Worm (Caenorhabditis elegans) whole organism, L4/young adult: Measurements from ENCODE around the gene K02F3.2.

Experiments used
- W03F9.2 ChIP-seq: fragments of 150-350 bp; optimal IDR thresholded peaks from 2 replicates; lab custom pipeline; 2014; ENCODE audit warnings: missing biosample characterization, missing genetic modification characterization
- dao-5 ChIP-seq: sonication (generic microtip); optimal IDR thresholded peaks from 2 replicates; lab custom pipeline; 2016; ENCODE audit warnings: missing genotype, missing genetic modification characterization, moderate library complexity, missing compliant biosample characterization
- him-1 ChIP-seq: sonication (generic microtip); optimal IDR thresholded peaks from 2 replicates; lab custom pipeline; 2016; ENCODE audit warnings: missing genotype, missing genetic modification reagents, missing genetic modification characterization, missing compliant biosample characterization

K02F3.2 gene

DNA sequence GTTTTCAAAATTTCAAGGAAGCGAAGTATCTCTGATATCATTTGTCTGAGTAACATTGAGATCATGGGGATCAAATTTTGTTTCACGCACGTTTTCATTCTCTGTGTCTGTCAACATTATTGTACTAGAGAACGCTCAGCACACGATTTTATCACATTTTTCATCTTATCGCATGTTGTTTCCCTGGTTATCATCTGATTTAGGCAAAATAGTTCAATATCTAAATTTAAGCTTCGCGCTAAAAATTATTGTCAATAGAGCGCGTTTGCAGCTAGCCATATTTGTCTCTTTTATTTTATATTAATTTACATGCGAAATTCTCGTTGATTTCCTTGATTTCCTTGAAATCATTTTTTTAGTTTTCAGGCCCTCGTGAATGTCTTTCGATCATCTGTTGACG is at the start of gene K02F3.2:
Gene K02F3.2 (plus strand): TSS at position 357 of the 400 bp plus-strand sequence.
- TF ChIP-seq W03F9.2 (no peak), dao-5 (no peak), him-1 (tag; lab: Kevin White, UChicago) (no peak)

DNA sequence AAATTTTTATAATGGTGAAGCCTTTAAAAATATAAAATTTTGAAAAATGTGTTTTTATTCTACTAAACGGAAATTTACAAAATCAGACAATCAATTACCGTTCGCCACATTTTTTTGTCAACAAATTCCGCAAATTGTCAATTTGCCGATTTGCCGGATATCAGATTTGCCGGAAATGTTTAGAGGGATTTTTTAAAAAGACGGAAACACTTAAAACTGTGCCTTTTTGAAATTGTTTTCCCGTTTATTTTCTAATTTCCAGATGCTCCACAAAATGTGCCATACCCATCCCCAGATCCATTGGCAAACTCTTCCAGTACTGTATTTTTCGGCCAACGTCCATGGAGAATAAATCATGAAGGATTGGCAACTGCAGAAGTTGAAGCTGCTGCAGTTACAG is 48.1 kb upstream of the K02F3.2 start:
- TF ChIP-seq W03F9.2 = no peak
- TF ChIP-seq him-1 (tag; lab: Kevin White, UChicago) = no peak
- TF ChIP-seq dao-5 = no peak

DNA sequence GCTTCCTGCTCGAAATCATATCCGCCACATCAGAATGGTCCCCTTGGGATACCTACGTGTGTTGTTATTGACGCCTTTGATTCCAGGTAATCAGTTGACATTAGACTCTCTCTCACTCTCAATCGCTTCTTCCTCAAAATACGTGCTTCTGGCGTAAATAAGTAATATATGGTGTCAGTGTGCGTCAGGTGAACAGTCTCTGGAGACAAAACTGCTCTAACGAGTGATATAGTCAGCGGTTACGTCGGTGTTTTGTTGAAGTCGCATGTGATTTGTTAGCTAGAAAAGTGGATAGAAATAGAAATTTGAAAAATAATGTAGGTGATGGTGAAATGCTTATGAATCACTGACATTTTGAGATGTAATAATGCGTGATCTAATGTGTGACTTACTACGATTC is 43.6 kb upstream of the K02F3.2 start:
- TF ChIP-seq W03F9.2 (no peak), dao-5 (no peak), him-1 (tag; lab: Kevin White, UChicago) (no peak)

DNA sequence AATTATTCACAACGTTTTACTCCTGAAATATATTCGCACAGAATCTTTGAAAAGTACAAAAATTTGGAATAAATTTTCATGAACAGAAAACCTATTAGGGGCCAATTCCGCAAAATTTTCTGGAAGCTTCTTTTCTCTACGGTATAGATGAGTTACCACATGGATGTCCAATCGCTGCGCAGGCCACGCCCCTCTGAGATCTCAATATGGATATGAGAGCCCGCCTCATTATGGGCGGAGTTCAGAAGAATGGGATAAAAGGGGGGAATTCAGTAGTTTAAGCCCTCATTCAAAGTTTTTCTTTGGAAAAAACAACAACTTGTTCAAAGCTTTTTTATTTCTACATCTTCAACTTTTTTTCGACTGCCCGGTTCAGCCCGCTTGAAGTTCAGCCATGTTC is 34.1 kb upstream of the K02F3.2 start, which contains the start of gene daf-7:
Gene daf-7 (plus strand): TSS at position 301 of the 400 bp plus-strand sequence.
- TF ChIP-seq him-1 (tag; lab: Kevin White, UChicago) (no peak), dao-5 (no peak), W03F9.2 (no peak)

DNA sequence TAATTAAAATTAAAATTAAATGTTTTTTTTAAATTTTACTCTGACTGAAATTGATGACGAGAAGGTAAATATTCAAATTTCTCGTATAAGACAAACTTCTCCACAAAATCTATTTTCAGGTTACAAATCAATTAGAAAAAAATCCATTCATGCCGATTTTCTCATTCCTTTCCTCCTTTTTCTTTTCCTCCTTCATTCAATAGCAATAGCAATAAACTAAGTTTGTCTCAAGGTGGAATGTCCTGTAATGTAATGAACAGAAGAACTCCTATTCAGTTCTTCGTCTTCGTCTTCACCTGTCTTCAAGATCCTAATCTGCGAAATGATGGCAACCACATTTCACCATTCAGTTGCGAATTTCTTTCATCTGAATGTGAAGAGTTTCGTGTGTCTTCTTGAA is 29.8 kb upstream of the K02F3.2 start, which contains the start of gene dac-1:
Gene dac-1 (plus strand): TSS at position 301 of the 400 bp plus-strand sequence.
- no peak for TF ChIP-seq W03F9.2
- no peak for TF ChIP-seq him-1 (tag; lab: Kevin White, UChicago)
- TF ChIP-seq dao-5 = no peak

DNA sequence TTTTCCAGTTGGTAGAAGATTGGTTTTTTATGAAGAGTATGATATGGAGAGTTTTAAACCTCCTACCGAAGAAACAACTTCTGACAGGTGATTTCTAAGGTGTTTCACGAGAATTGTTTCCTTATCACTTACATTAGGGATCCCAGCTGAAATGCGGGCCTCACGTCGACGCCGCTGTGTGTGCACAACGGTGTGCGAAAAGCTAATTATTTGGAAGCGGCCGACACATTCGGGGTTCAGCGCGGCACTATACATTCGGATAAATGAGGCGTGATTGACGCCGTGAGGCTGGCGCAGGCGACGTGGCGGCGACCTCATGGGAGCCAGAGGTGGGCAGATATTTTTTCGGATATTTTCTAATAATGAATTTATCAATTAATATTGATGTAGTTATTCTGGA is 26.3 kb upstream of the K02F3.2 start:
- no peak for TF ChIP-seq dao-5
- TF ChIP-seq W03F9.2 = no peak
- TF ChIP-seq him-1 (tag; lab: Kevin White, UChicago) = no peak

DNA sequence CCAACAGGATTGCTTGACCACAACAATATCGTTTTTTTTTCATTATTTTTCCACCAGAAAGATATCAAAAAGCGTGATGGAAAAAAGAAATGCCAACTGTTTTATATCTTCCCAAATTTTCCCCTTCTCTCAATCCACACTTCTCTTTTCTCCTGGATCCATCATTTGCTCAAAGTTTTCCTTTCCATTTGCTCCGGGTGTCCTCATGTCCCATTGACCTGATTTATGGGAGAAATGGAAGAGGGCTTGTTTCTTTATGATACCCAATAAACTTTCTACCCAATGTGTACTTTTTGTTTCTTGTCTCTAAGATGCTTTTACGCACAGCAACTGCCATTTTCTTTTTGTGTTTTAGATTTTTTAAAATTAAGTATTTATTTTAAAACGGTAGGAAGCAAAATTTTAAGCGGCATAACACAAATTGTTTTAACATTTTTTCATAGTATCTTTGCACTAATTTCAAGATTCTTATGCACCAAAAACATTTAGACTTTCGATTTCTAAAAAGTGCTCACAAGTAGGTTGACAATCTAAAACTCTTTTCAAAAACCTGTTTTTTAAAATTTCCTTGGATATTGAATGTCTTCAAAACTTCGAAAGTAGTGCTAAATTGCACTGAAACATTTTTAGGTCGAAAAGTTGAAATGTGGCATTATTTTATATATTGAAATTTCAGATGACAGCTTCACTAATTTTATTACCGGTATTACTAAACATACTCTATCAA is 22.9 kb upstream of the K02F3.2 start, which contains the start of gene clec-149:
Gene clec-149 (plus strand): TSS at position 677 of the 727 bp plus-strand sequence.
- TF ChIP-seq W03F9.2 (no peak), dao-5 (no peak), him-1 (tag; lab: Kevin White, UChicago) (no peak)

DNA sequence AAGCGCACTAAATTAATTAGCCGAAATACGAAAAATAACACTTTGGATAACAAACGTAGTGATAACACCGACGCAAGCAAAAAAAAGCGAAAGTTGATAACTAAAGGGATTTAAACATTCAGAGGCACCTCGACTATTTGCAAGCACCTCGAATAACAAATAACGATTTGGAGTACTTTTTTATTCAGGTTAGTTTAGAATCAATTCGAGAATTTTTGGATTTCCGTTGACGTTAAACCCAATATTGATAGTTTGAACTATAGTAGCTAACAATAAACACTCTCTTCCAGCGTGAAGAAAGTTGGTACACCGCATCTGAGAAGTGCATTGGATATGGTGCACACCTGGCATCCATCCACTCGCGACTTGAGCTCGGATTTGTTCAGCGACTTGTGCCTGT is 20.4 kb upstream of the K02F3.2 start:
- no peak for TF ChIP-seq him-1 (tag; lab: Kevin White, UChicago)
- no peak for TF ChIP-seq dao-5
- TF ChIP-seq W03F9.2 = no peak

DNA sequence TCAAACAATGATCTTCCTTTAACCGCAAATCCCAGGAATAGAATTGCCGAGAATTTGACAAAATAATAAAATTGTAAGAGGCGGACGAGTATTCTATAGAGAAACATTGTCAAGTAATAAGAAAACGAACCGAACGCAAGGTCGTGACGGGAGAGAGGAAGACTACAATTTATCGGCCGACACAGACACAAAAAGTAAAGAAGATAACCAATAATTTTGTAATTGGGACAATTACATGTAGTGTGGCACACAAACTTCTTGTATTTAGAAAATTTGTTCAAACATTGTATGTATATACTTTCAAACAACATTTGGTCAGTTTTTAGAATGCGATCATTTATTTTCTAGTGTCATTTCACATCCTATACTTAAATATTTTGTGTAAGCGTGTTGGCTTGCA is 13.7 kb upstream of the K02F3.2 start, which contains the start of gene ceeh-1:
Gene ceeh-1 (minus strand): TSS at position 317 of the 400 bp plus-strand sequence.
- TF ChIP-seq W03F9.2 (no peak), dao-5 (no peak), him-1 (tag; lab: Kevin White, UChicago) (no peak)

DNA sequence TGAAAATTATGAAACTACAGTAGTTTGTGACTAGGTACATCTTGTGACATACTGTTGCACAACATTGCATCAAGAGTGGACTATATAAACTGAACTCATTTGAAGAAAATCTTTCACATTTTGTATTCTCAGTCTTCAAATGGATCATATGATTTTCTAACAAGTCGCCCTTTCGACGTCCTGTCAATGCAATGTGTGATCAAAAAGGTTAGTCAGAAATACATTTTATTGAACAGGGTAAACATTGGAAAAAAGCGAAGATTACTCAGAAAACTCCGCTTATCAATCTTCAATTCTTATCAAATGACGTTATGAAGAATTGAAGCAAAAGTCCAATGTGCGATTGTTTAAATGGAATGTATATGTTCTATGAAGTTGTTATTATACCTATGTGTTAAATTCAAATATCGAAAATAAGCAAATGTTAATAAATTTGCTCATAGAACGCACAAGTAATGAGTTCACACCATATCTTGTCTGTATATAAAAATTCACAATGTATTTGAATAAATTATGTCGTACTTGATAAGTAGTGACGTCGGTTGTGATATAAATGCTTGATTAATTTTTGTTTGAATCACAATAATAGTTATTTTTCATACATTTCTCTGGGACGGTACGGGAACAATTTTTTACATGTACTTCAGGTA is 12.7 kb upstream of the K02F3.2 start, which contains the start of gene zip-2:
Gene zip-2 (plus strand): TSS at position 128 of the 650 bp plus-strand sequence.
- no peak for TF ChIP-seq dao-5

DNA sequence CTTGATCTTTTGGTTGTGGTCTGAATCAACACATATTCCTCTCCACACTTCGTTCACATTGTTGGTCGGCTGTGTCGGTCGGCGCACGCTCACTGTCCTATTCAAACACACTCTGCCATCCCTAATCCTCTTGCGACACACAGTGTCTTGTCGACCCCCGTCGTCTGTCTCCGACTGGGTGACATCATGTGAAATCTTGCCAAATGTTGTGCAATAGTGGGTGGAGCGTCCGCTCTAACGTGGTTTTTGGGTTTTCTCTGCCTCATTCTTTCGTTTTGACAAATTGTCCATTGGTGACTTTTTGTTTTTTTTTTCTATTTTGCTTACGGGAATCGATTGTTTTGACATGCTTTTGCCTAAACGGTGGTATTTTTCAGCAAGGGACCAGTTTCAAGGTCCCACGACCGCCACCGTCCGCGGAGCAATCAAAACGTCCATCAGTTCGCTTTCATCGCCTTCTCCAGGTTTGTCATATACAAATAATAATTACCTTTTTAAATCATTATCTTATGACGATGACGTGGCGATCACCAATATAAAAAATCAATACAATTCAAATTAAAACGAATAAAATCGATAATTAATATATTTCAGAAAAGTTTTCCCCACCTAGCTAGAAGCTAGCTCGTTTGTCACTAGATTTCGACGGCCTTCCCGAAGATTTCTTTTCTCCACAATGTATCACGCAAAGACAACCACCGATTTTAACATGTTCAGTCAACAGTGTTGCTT is 11.8 kb upstream of the K02F3.2 start:
- TF ChIP-seq W03F9.2 (peak; percentile 78), dao-5 (no peak), him-1 (tag; lab: Kevin White, UChicago) (peak; percentile 31)

DNA sequence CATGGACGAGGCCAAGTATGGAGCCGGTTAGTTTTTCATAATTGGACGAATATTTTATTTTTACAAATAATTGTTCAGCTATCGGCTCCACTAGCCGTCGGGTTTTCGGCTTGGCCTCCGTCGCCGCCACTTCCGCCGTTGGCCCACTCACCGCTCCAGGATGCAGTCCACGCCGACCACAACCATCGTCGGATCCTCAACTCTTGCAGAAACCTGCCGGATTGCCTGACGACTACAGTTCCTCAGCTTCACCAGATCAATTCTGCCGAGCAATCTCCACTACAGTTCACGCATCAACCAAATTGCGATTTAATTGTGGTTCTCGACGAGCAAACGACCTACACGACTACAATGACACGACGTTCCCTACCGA is 11.2 kb upstream of the K02F3.2 start:
- TF ChIP-seq dao-5 = no peak
- no peak for TF ChIP-seq W03F9.2
- TF ChIP-seq him-1 (tag; lab: Kevin White, UChicago) = no peak

DNA sequence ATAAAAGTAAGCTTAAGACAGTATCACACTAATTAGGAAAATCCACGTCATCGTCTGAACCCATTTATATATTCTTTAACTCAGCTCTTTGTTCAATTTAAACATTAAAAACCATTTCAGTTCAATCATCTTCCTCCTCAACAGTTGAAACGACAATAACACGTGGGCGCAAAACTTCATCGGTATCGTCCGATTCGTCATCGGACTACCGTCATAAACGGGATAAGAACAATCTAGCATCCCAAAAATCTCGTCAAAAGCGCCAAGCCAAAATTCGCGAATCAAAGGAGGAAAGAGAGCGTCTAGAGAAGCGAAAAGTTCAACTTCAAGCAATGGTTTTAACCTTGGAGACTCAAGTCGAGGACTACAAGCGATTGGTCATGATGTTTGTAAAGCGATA is 10.4 kb upstream of the K02F3.2 start:
- no peak for TF ChIP-seq him-1 (tag; lab: Kevin White, UChicago)
- no peak for TF ChIP-seq dao-5
- no peak for TF ChIP-seq W03F9.2

DNA sequence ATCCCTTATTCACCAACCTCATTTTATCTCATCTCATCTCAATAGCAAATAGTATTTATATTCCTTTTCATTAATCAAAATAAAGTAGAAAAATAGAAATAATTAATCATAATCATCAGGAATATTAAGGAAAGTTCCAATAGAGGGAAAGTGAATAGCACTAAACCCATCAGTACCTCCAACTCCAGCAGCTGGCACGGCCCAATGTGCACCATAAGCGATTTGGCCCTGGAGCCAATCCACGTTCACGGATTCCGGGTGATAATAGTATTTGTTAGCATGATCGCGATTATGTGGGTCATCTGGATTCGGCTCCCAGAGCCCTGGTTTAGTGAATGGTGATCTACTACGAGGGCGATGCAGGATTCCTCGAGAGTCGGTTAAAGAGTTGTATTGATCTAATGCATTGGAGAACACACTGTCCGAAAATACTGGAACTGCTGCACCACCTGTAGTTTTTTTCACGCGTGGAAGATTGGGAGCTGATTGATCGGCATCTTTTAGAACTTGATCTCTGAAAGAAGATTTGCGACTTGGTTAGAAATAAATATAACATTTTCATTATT is 9.8 kb upstream of the K02F3.2 start:
- peak; percentile 1 for TF ChIP-seq W03F9.2
- TF ChIP-seq him-1 (tag; lab: Kevin White, UChicago) = peak; percentile 81
- peak; percentile 60 for TF ChIP-seq dao-5
